Worm (Caenorhabditis elegans): Measurements from ENCODE around the gene ZK813.4.

- TF ChIP-seq ceh-82 (tag; optimal IDR thresholded peaks at IDR 0.05) (no peak), ets-5 (GFP tag; IDR thresholded peaks at IDR 0.05) (no peak), dpl-1 (GFP tag; optimal IDR thresholded peaks at IDR 0.05) (no peak), nhr-11 (tag; optimal IDR thresholded peaks at IDR 0.05) (no peak), fos-1 (tag; optimal IDR thresholded peaks at IDR 0.05) (no peak), jun-1 (tag; optimal IDR thresholded peaks at IDR 0.05) (no peak), nhr-12 (tag; optimal IDR thresholded peaks at IDR 0.05) (no peak), ztf-4 (tag; optimal IDR thresholded peaks at IDR 0.05) (no peak), vab-15 (tag; optimal IDR thresholded peaks at IDR 0.05) (no peak), sox-4 (tag; optimal IDR thresholded peaks at IDR 0.05) (no peak), nhr-77 (tag; optimal IDR thresholded peaks at IDR 0.05) (no peak)
Measured at ce11 chrX:3419084-3419483, 10.8 kb downstream of the ZK813.4 start, which contains the start of gene C04F6.7.
